Worm (Caenorhabditis elegans): ENCODE data around the gene sph-1.
A peak's percentile ranks its signal among the peaks of the same experiment; 100 is the strongest.

sph-1 gene

DNA sequence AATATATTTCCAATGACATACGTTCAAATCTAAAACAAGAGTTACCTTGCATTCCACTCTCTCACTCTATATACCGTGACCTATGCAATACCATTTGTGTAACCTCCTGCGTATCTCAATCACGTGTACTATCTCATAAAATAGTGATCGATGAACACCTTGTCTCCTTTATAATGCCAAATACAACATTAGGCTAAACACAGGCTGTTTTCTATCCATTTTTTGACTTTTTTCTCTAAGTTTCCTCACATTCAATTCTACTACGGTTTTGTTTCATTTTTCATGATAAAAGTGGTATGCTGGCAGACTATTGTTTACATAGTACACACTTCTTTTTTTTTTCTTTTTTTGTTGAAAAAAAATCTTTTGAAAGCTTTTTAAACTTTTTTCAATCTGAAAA, 12.9 kb upstream of the sph-1 start (continued):
- TF ChIP-seq lin-39 (tag; optimal IDR thresholded peaks at IDR 0.05), result no peak
- TF ChIP-seq swsn-7 (tag; optimal IDR thresholded peaks at IDR 0.05), result peak; percentile 11
- TF ChIP-seq snu-23 (GFP tag; optimal IDR thresholded peaks at IDR 0.05), result peak; percentile 76
- TF ChIP-seq fkh-4 (tag; optimal IDR thresholded peaks at IDR 0.05; ENCODE audit: borderline replicate concordance), result no peak
- TF ChIP-seq nhr-28 (tag; optimal IDR thresholded peaks at IDR 0.05), result no peak
- no peak for TF ChIP-seq nhr-237 (tag; optimal IDR thresholded peaks at IDR 0.05)
- TF ChIP-seq nhr-90 (tag; optimal IDR thresholded peaks at IDR 0.05; ENCODE audit: poor library complexity), result peak; percentile 51
- no peak for TF ChIP-seq lin-13 (GFP tag; optimal IDR thresholded peaks at IDR 0.05)
- no peak for TF ChIP-seq efl-3 (GFP tag; optimal IDR thresholded peaks at IDR 0.05)
- TF ChIP-seq pag-3 (tag; optimal IDR thresholded peaks at IDR 0.05; ENCODE audit: borderline replicate concordance, insufficient read depth), result no peak
- TF ChIP-seq lsy-2 (tag; optimal IDR thresholded peaks at IDR 0.05), result peak; percentile 14 to 46
- no peak for TF ChIP-seq egl-27 (tag; optimal IDR thresholded peaks at IDR 0.05)
- TF ChIP-seq nhr-71 (tag; optimal IDR thresholded peaks at IDR 0.05), result peak; percentile 65
- no peak for TF ChIP-seq sox-4 (tag; optimal IDR thresholded peaks at IDR 0.05)
- TF ChIP-seq ama-1 (optimal IDR thresholded peaks at IDR 0.05), result no peak
- TF ChIP-seq irx-1 (tag; optimal IDR thresholded peaks at IDR 0.05), result peak; percentile 11
- no peak for TF ChIP-seq ets-5 (GFP tag; IDR thresholded peaks at IDR 0.05)
- TF ChIP-seq elt-2 (tag; optimal IDR thresholded peaks at IDR 0.05), result peak; percentile 28
- peak; percentile 94 for TF ChIP-seq nhr-85 (tag)
- no peak for TF ChIP-seq ztf-11 (tag; optimal IDR thresholded peaks at IDR 0.05)
- TF ChIP-seq mab-9 (GFP tag; IDR thresholded peaks at IDR 0.05), result no peak
- TF ChIP-seq nhr-12 (tag; optimal IDR thresholded peaks at IDR 0.05), result no peak
- TF ChIP-seq nhr-19 (GFP tag; conservative IDR thresholded peaks at IDR 0.05), result peak; percentile 17; the same call in 1 of the 2 replicates
- TF ChIP-seq C04F5.9 (tag; optimal IDR thresholded peaks at IDR 0.05), result no peak
- no peak for TF ChIP-seq hlh-4 (tag; optimal IDR thresholded peaks at IDR 0.05)
- TF ChIP-seq nhr-77 (tag; optimal IDR thresholded peaks at IDR 0.05), result no peak
- TF ChIP-seq mep-1 (tag; optimal IDR thresholded peaks at IDR 0.05), result peak; percentile 34
- no peak for TF ChIP-seq ceh-63 (GFP tag; optimal IDR thresholded peaks at IDR 0.05)
- peak; percentile 75 for TF ChIP-seq nhr-20 (tag; optimal IDR thresholded peaks at IDR 0.05)
- TF ChIP-seq lin-15B (tag; optimal IDR thresholded peaks at IDR 0.05), result no peak
- TF ChIP-seq grh-1 (GFP tag; IDR thresholded peaks at IDR 0.05), result no peak
- TF ChIP-seq hpl-2 (GFP tag; optimal IDR thresholded peaks at IDR 0.05), result no peak
- no peak for TF ChIP-seq aly-2 (tag; optimal IDR thresholded peaks at IDR 0.05)
- TF ChIP-seq nhr-76 (tag; optimal IDR thresholded peaks at IDR 0.05), result no peak
- no peak for TF ChIP-seq nhr-11 (tag; optimal IDR thresholded peaks at IDR 0.05)
- no peak for TF ChIP-seq unc-62 (GFP tag; optimal IDR thresholded peaks at IDR 0.05)
- no peak for TF ChIP-seq unc-98 (GFP tag; IDR thresholded peaks at IDR 0.05)
- TF ChIP-seq aha-1 (tag; optimal IDR thresholded peaks at IDR 0.05), result no peak
- no peak for TF ChIP-seq alr-1 (tag; optimal IDR thresholded peaks at IDR 0.05; ENCODE audit: borderline replicate concordance)
- TF ChIP-seq dsc-1 (tag; optimal IDR thresholded peaks at IDR 0.05), result no peak
- TF ChIP-seq fos-1 (tag; optimal IDR thresholded peaks at IDR 0.05), result no peak
- no peak for TF ChIP-seq ztf-4 (tag; optimal IDR thresholded peaks at IDR 0.05)
- TF ChIP-seq pqm-1 (tag; optimal IDR thresholded peaks at IDR 0.05), result no peak
- TF ChIP-seq ceh-88 (GFP tag; IDR thresholded peaks at IDR 0.05), result no peak
- TF ChIP-seq rnt-1 (tag; optimal IDR thresholded peaks at IDR 0.05), result no peak
- TF ChIP-seq sptf-1 (tag; optimal IDR thresholded peaks at IDR 0.05), result no peak
- TF ChIP-seq lir-3 (tag; optimal IDR thresholded peaks at IDR 0.05; ENCODE audit: poor library complexity), result peak; percentile 17
- TF ChIP-seq zag-1 (tag; optimal IDR thresholded peaks at IDR 0.05), result no peak
- peak; percentile 40 for TF ChIP-seq skn-1 (tag; optimal IDR thresholded peaks at IDR 0.05)
- peak in 1 of 2 experiments; percentile 33 for TF ChIP-seq efl-1 (optimal IDR thresholded peaks at IDR 0.05)
- no peak for TF ChIP-seq efl-1 (GFP tag; optimal IDR thresholded peaks at IDR 0.05 in 1 of 2)
- no peak for TF ChIP-seq vab-15 (tag; optimal IDR thresholded peaks at IDR 0.05)
- TF ChIP-seq fkh-10 (GFP tag; optimal IDR thresholded peaks at IDR 0.05), result no peak
- no peak for TF ChIP-seq fkh-8 (tag; optimal IDR thresholded peaks at IDR 0.05)
- TF ChIP-seq unc-86 (tag; optimal IDR thresholded peaks at IDR 0.05), result no peak
